Fruit fly (Drosophila melanogaster) whole organism, prepupa: ENCODE measurements around the gene Agpat3.

Experiments used
- CG32006 ChIP-seq: fragments of 200-800 bp; sonication (Bioruptor generic); optimal IDR thresholded peaks from 3 replicates; lab custom pipeline; 2017; ENCODE audit warnings: missing biosample characterization, mild to moderate bottlenecking, missing genetic modification characterization
- net ChIP-seq: fragments of 200-800 bp; sonication (Bioruptor generic); optimal IDR thresholded peaks from 3 replicates; lab custom pipeline; 2016; ENCODE audit warnings: missing biosample characterization, missing genetic modification characterization

DNA sequence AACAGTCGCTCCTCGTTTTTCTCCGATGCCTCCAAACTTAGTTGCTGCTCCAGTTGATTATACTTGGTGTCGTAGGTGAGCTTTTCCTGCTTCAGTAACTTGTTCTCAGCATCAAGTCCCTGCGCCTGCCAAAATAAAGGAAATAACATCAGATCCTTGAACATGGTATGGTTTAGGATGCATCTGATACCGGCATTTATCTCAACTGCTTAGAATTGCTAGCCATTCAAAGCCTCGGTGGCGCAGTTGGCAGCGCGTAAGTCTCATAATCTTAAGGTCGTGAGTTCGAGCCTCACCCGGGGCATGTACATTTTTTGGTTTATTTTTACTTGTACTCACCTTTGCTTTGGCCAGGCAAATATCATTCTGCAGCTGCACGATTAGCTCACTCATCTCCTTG is 36.1 kb downstream of the Agpat3 start:
- no peak for TF ChIP-seq CG32006 (GFP tag; lab: Kevin White, UChicago)
- TF ChIP-seq net: no peak
